Worm (Caenorhabditis elegans): Measurements from ENCODE around the gene F35B12.9.

ce11 chrV:11624954-11625353, 24.0 kb downstream of the F35B12.9 start:
- TF ChIP-seq ref-1 (GFP tag; conservative IDR thresholded peaks at IDR 0.05) (no peak), cog-1 (tag; optimal IDR thresholded peaks at IDR 0.05) (no peak), med-1 (GFP tag; optimal IDR thresholded peaks at IDR 0.05; ENCODE audit: insufficient read depth) (no peak), tab-1 (GFP tag; IDR thresholded peaks at IDR 0.05) (no peak), ztf-29 (GFP tag; IDR thresholded peaks at IDR 0.05) (no peak), klf-2 (GFP tag; conservative IDR thresholded peaks at IDR 0.05) (no peak), T22C8.4 (GFP tag; IDR thresholded peaks at IDR 0.05) (no peak)
